Fruit fly (Drosophila melanogaster) Kc167 (cell line): Measurements from ENCODE around the gene CG14106.

Experiments
- Myc ChIP-seq: fragments of >200 bp; optimal IDR thresholded peaks from 2 replicates; lab custom pipeline; 2017; ENCODE audit warnings: missing external identifiers
- Sin3A ChIP-seq: fragments of >200 bp; optimal IDR thresholded peaks from 2 replicates; lab custom pipeline; 2018; ENCODE audit warnings: missing external identifiers
- h ChIP-seq: fragments of >200 bp; optimal IDR thresholded peaks from 3 replicates; lab custom pipeline; 2018; ENCODE audit warnings: missing external identifiers
- insv ChIP-seq: fragments of >200 bp; optimal IDR thresholded peaks from 3 replicates; lab custom pipeline; 2018; ENCODE audit warnings: missing external identifiers
- psq ChIP-seq: fragments of >200 bp; optimal IDR thresholded peaks from 2 replicates; lab custom pipeline; 2017; ENCODE audit warnings: missing external identifiers
- ttk ChIP-seq: sonication (Bioruptor generic); optimal IDR thresholded peaks from 2 replicates; lab custom pipeline; 2017; ENCODE audit warnings: missing external identifiers

The CG14106 gene

dm6 chr3L:13425571-13425970 is at the start of gene CG14106:
TSS of gene CG14106 (minus strand) at chr3L:13425671.
- TF ChIP-seq ttk (lab: Kevin White, UChicago) (no peak), h (lab: Kevin White, UChicago) (no peak), Sin3A (lab: Kevin White, UChicago) (no peak), Myc (lab: Kevin White, UChicago) (no peak), psq (lab: Kevin White, UChicago) (no peak), insv (lab: Kevin White, UChicago) (no peak)

dm6 chr3L:13474607-13475006 is 49.1 kb upstream of the CG14106 start, which contains the start of gene CG10089:
TSS of gene CG10089 (minus strand) at chr3L:13474787.
- no peak for TF ChIP-seq Sin3A (lab: Kevin White, UChicago)
- TF ChIP-seq insv (lab: Kevin White, UChicago), result no peak
- TF ChIP-seq h (lab: Kevin White, UChicago), result no peak
- no peak for TF ChIP-seq psq (lab: Kevin White, UChicago)
- TF ChIP-seq Myc (lab: Kevin White, UChicago), result no peak
- TF ChIP-seq ttk (lab: Kevin White, UChicago), result no peak

- no peak for TF ChIP-seq psq (lab: Kevin White, UChicago)
- TF ChIP-seq insv (lab: Kevin White, UChicago), result no peak
- TF ChIP-seq Myc (lab: Kevin White, UChicago), result no peak
- no peak for TF ChIP-seq Sin3A (lab: Kevin White, UChicago)
- no peak for TF ChIP-seq h (lab: Kevin White, UChicago)
- no peak for TF ChIP-seq ttk (lab: Kevin White, UChicago)
Observed at dm6 chr3L:13457133-13457532, 31.7 kb upstream of the CG14106 start, which contains the start of gene CG10116. TSS of gene CG10116 (minus strand) at chr3L:13457238.

dm6 chr3L:13454755-13455154 is 29.3 kb upstream of the CG14106 start:
- no peak for TF ChIP-seq ttk (lab: Kevin White, UChicago)
- no peak for TF ChIP-seq psq (lab: Kevin White, UChicago)
- no peak for TF ChIP-seq Myc (lab: Kevin White, UChicago)
- no peak for TF ChIP-seq insv (lab: Kevin White, UChicago)
- TF ChIP-seq Sin3A (lab: Kevin White, UChicago), result no peak
- no peak for TF ChIP-seq h (lab: Kevin White, UChicago)

dm6 chr3L:13452281-13452680 is 26.8 kb upstream of the CG14106 start:
- TF ChIP-seq h (lab: Kevin White, UChicago) (no peak), insv (lab: Kevin White, UChicago) (no peak), ttk (lab: Kevin White, UChicago) (no peak), Sin3A (lab: Kevin White, UChicago) (no peak), psq (lab: Kevin White, UChicago) (no peak), Myc (lab: Kevin White, UChicago) (no peak)

- TF ChIP-seq h (lab: Kevin White, UChicago) (no peak), Sin3A (lab: Kevin White, UChicago) (no peak), Myc (lab: Kevin White, UChicago) (no peak), psq (lab: Kevin White, UChicago) (no peak)
Observed at dm6 chr3L:13451562-13451961, 26.1 kb upstream of the CG14106 start.

- TF ChIP-seq psq (lab: Kevin White, UChicago) (no peak), insv (lab: Kevin White, UChicago) (no peak), h (lab: Kevin White, UChicago) (no peak), Sin3A (lab: Kevin White, UChicago) (no peak), Myc (lab: Kevin White, UChicago) (no peak), ttk (lab: Kevin White, UChicago) (no peak)
Observed at dm6 chr3L:13450177-13450793, 24.8 kb upstream of the CG14106 start, which contains the start of the genes JMJD7 and CG10738. TSS of gene JMJD7 (minus strand) at chr3L:13450283. TSS of gene CG10738 (plus strand) at chr3L:13450770.

dm6 chr3L:13442400-13442799 is 16.9 kb upstream of the CG14106 start, which contains the start of gene cmb:
TSS of gene cmb (plus strand) at chr3L:13442594.
- TF ChIP-seq insv (lab: Kevin White, UChicago) (no peak), h (lab: Kevin White, UChicago) (no peak), ttk (lab: Kevin White, UChicago) (no peak), Myc (lab: Kevin White, UChicago) (no peak), Sin3A (lab: Kevin White, UChicago) (no peak), psq (lab: Kevin White, UChicago) (no peak)

- TF ChIP-seq ttk (lab: Kevin White, UChicago) (no peak), insv (lab: Kevin White, UChicago) (no peak), h (lab: Kevin White, UChicago) (no peak), Myc (lab: Kevin White, UChicago) (no peak), Sin3A (lab: Kevin White, UChicago) (no peak), psq (lab: Kevin White, UChicago) (no peak)
Observed at dm6 chr3L:13440370-13440960, 15.0 kb upstream of the CG14106 start, which contains the start of the genes CG10140 and CG14109. TSS of gene CG10140 (minus strand) at chr3L:13440470. TSS of gene CG14109 (plus strand) at chr3L:13440910.

dm6 chr3L:13437654-13438053 is 12.2 kb upstream of the CG14106 start, which contains the start of gene CG10725:
TSS of gene CG10725 (plus strand) at chr3L:13437954.
- TF ChIP-seq Myc (lab: Kevin White, UChicago) (no peak), insv (lab: Kevin White, UChicago) (no peak), h (lab: Kevin White, UChicago) (no peak), ttk (lab: Kevin White, UChicago) (no peak), Sin3A (lab: Kevin White, UChicago) (no peak), psq (lab: Kevin White, UChicago) (no peak)

dm6 chr3L:13437036-13437435 is 11.6 kb upstream of the CG14106 start, which contains the start of gene CG10154:
TSS of gene CG10154 (minus strand) at chr3L:13437136.
- no peak for TF ChIP-seq Myc (lab: Kevin White, UChicago)
- no peak for TF ChIP-seq ttk (lab: Kevin White, UChicago)
- no peak for TF ChIP-seq h (lab: Kevin White, UChicago)
- TF ChIP-seq Sin3A (lab: Kevin White, UChicago), result no peak
- TF ChIP-seq psq (lab: Kevin White, UChicago), result no peak
